Fruit fly (Drosophila melanogaster) whole organism, embryonic: ENCODE results near the gene dachs.

Experiments
- Blimp-1 ChIP-seq: fragments of 200-800 bp; sonication (Bioruptor generic); optimal IDR thresholded peaks from 3 replicates; lab custom pipeline; 2018; ENCODE audit warnings: missing biosample characterization, missing genetic modification characterization, mild to moderate bottlenecking, moderate library complexity, missing genetic modification reagents
- CG34422 ChIP-seq: fragments of 200-800 bp; sonication (Bioruptor generic); IDR thresholded peaks from 3 replicates; pipeline ENCODE4 v1.3.6; 2022; ENCODE audit warnings: missing biosample characterization, missing genetic modification characterization
- CG8924 ChIP-seq: fragments of 200-800 bp; optimal IDR thresholded peaks from 3 replicates; lab custom pipeline; 2019; ENCODE audit warnings: missing biosample characterization, mild to moderate bottlenecking, missing genetic modification characterization, moderate library complexity
- sd ChIP-seq: fragments of 200-800 bp; sonication (Bioruptor generic); optimal IDR thresholded peaks from 3 replicates; lab custom pipeline; 2018; ENCODE audit warnings: missing biosample characterization, mild to moderate bottlenecking, missing genetic modification characterization, moderate library complexity
- toy ChIP-seq: fragments of 200-800 bp; sonication (Bioruptor generic); IDR thresholded peaks from 2 replicates; pipeline ENCODE4 v1.3.6; 2022; ENCODE audit warnings: missing biosample characterization, missing genetic modification characterization

- TF ChIP-seq Blimp-1 (GFP tag; lab: Kevin White, UChicago) (no peak), sd (tag; lab: Kevin White, UChicago) (no peak), toy (GFP tag; lab: Robert Waterston, UW) (no peak), CG34422 (no peak), CG8924 (tag; lab: Kevin White, UChicago) (no peak)
These were observed 12.5 kb downstream of the dachs start for dm6 chr2L:8478911-8479706.
